Worm (Caenorhabditis elegans): ENCODE measurements around the gene Y62E10A.20.

DNA sequence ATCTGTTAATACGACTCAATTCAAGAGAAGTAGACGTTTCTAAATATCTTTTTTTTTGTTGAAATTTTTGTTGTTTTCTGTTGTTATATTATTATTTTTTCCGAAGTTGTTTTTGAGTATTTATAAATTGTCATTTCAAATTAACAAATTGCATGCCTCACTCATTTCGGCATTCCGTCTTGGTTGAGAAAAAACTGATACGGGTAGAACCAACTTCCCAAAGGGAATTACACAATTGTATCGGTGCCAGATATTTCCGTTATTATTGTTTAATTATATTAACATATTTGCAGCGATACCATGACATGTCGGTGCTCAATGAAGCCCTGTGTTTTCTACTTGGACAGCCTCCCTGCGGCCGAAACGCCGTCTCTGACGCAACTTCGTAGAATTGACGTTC lies 43.3 kb upstream of the Y62E10A.20 start, which contains the start of gene K09B11.4:
- TF ChIP-seq unc-62 (GFP tag; optimal IDR thresholded peaks at IDR 0.05): no peak
- no peak for TF ChIP-seq F57A8.1 (GFP tag; optimal IDR thresholded peaks at IDR 0.05)
- TF ChIP-seq ztf-18 (tag; optimal IDR thresholded peaks at IDR 0.05): no peak
- no peak for TF ChIP-seq nfya-2 (GFP tag; IDR thresholded peaks at IDR 0.05)
- TF ChIP-seq ztf-26 (tag; optimal IDR thresholded peaks at IDR 0.05): no peak
- TF ChIP-seq mes-4 (tag; optimal IDR thresholded peaks at IDR 0.05): no peak
- TF ChIP-seq B0019.2 (GFP tag; conservative IDR thresholded peaks at IDR 0.05): no peak
- no peak for TF ChIP-seq C17E4.6 (GFP tag; IDR thresholded peaks at IDR 0.05)
- TF ChIP-seq somi-1 (GFP tag; optimal IDR thresholded peaks at IDR 0.05): no peak
- TF ChIP-seq D2030.7 (GFP tag; IDR thresholded peaks at IDR 0.05): no peak
- no peak for TF ChIP-seq hlh-26 (GFP tag; conservative IDR thresholded peaks at IDR 0.05)
- TF ChIP-seq lir-1 (GFP tag; conservative IDR thresholded peaks at IDR 0.05): no peak

All from whole organism, young adult.